Worm (Caenorhabditis elegans) whole organism, L3 larva: ENCODE data around the gene ngn-1.

ENCODE experiments used
- R02D3.7 ChIP-seq: fragments of 150-350 bp; optimal IDR thresholded peaks from 2 replicates; lab custom pipeline; 2014; ENCODE audit warnings: missing biosample characterization, missing genetic modification characterization
- ama-1 ChIP-seq: fragments of 150-350 bp; optimal IDR thresholded peaks from 2 replicates; lab custom pipeline; 2018
- ceh-28 ChIP-seq: fragments of 150-350 bp; optimal IDR thresholded peaks from 2 replicates; lab custom pipeline; 2014; ENCODE audit warnings: missing biosample characterization, missing genetic modification reagents, missing genetic modification characterization
- daf-12 ChIP-seq: fragments of 150-350 bp; optimal IDR thresholded peaks from 2 replicates; lab custom pipeline; 2014; ENCODE audit warnings: missing biosample characterization, missing genetic modification reagents, missing genetic modification characterization
- egl-5 ChIP-seq: fragments of 150-350 bp; optimal IDR thresholded peaks from 2 replicates; lab custom pipeline; 2017; ENCODE audit warnings: missing biosample characterization, missing genetic modification reagents, missing genetic modification characterization, inconsistent platforms
- elt-1 ChIP-seq: fragments of 150-350 bp; optimal IDR thresholded peaks from 2 replicates; lab custom pipeline; 2014; ENCODE audit warnings: missing biosample characterization, missing genetic modification characterization
- fkh-2 ChIP-seq: fragments of 150-350 bp; optimal IDR thresholded peaks from 2 replicates; lab custom pipeline; 2014; ENCODE audit warnings: missing biosample characterization, missing genetic modification reagents, missing genetic modification characterization
- fos-1 ChIP-seq: fragments of 150-350 bp; optimal IDR thresholded peaks from 2 replicates; lab custom pipeline; 2014; ENCODE audit warnings: missing biosample characterization, missing genetic modification characterization
- hmg-11 ChIP-seq: sonication (generic microtip); optimal IDR thresholded peaks from 2 replicates; lab custom pipeline; 2016; ENCODE audit warnings: missing genetic modification characterization, missing compliant biosample characterization
- lsy-12 ChIP-seq: sonication (generic microtip); optimal IDR thresholded peaks from 2 replicates; lab custom pipeline; 2016; ENCODE audit warnings: mild to moderate bottlenecking, missing genetic modification characterization, missing compliant biosample characterization
- mdl-1 ChIP-seq: fragments of 150-350 bp; optimal IDR thresholded peaks from 2 replicates; lab custom pipeline; 2014; ENCODE audit warnings: missing biosample characterization, missing genetic modification characterization
- mml-1 ChIP-seq: fragments of 150-350 bp; sonication (generic microtip); optimal IDR thresholded peaks from 3 replicates; lab custom pipeline; 2014; ENCODE audit warnings: missing biosample characterization, missing genetic modification characterization
- nhr-11 ChIP-seq: fragments of 150-350 bp; optimal IDR thresholded peaks from 2 replicates; lab custom pipeline; 2014; ENCODE audit warnings: missing biosample characterization, missing genetic modification characterization
- nhr-67 ChIP-seq: fragments of 150-350 bp; optimal IDR thresholded peaks from 2 replicates; lab custom pipeline; 2014; ENCODE audit warnings: missing biosample characterization, missing genetic modification characterization
- nhr-77 ChIP-seq: fragments of 150-350 bp; optimal IDR thresholded peaks from 2 replicates; lab custom pipeline; 2014; ENCODE audit warnings: missing biosample characterization, missing genetic modification characterization
- pha-4 ChIP-seq: fragments of 150-350 bp; optimal IDR thresholded peaks from 2 replicates; lab custom pipeline; 2014; ENCODE audit warnings: missing biosample characterization, missing genetic modification reagents, missing genetic modification characterization
- sea-2 ChIP-seq: fragments of 150-350 bp; sonication (generic microtip); optimal IDR thresholded peaks from 4 replicates; lab custom pipeline; 2014; ENCODE audit warnings: missing biosample characterization, missing genetic modification reagents, missing genetic modification characterization
- skn-1 ChIP-seq: fragments of 150-350 bp; optimal IDR thresholded peaks from 2 replicates; lab custom pipeline; 2014; ENCODE audit warnings: missing biosample characterization, missing genetic modification characterization
- tbx-2 ChIP-seq: sonication (generic microtip); optimal IDR thresholded peaks from 2 replicates; lab custom pipeline; 2016; ENCODE audit warnings: mild to moderate bottlenecking, missing genetic modification characterization, missing compliant biosample characterization
- unc-39 ChIP-seq: sonication (generic microtip); optimal IDR thresholded peaks from 4 replicates; lab custom pipeline; 2017; ENCODE audit warnings: missing biosample characterization, missing genetic modification characterization
- unc-62 ChIP-seq: fragments of 150-350 bp; sonication (generic microtip); optimal IDR thresholded peaks from 4 replicates; lab custom pipeline; 2014; ENCODE audit warnings: missing biosample characterization, missing genetic modification reagents, missing genetic modification characterization
- ztf-11 ChIP-seq: fragments of 150-350 bp; optimal IDR thresholded peaks from 2 replicates; lab custom pipeline; 2014; ENCODE audit warnings: missing biosample characterization, missing genetic modification characterization

Gene ngn-1

ce11 chrIV:2597417-2597816 is 30.7 kb downstream of the ngn-1 start, which contains the start of gene Y69A2AR.47:
Gene Y69A2AR.47, plus strand, starts transcription at chrIV:2597717.
- no peak for TF ChIP-seq mml-1 (tag; lab: Kevin White, UChicago)
- TF ChIP-seq skn-1 (tag; lab: Kevin White, UChicago), result no peak
- no peak for TF ChIP-seq tbx-2 (tag; lab: Kevin White, UChicago)
- TF ChIP-seq R02D3.7, result no peak
- no peak for TF ChIP-seq hmg-11 (tag; lab: Kevin White, UChicago)
- TF ChIP-seq elt-1 (tag; lab: Kevin White, UChicago), result no peak
- no peak for TF ChIP-seq fos-1 (tag; lab: Kevin White, UChicago)
- no peak for TF ChIP-seq lsy-12 (tag; lab: Kevin White, UChicago)
- no peak for TF ChIP-seq ama-1
- TF ChIP-seq ceh-28 (tag; lab: Kevin White, UChicago), result no peak
- no peak for TF ChIP-seq pha-4 (tag; lab: Kevin White, UChicago)
- no peak for TF ChIP-seq egl-5 (tag; lab: Kevin White, UChicago)
- no peak for TF ChIP-seq nhr-67
- TF ChIP-seq daf-12 (tag; lab: Kevin White, UChicago), result no peak
- no peak for TF ChIP-seq ztf-11 (tag; lab: Kevin White, UChicago)
- TF ChIP-seq nhr-11, result no peak
- no peak for TF ChIP-seq mdl-1 (tag; lab: Kevin White, UChicago)
- no peak for TF ChIP-seq unc-62

- no peak for TF ChIP-seq sea-2 (GFP tag; lab: Kevin White, UChicago)
- TF ChIP-seq R02D3.7, result no peak
- TF ChIP-seq ceh-28 (tag; lab: Kevin White, UChicago), result no peak
- no peak for TF ChIP-seq unc-39
- no peak for TF ChIP-seq mml-1 (tag; lab: Kevin White, UChicago)
- no peak for TF ChIP-seq nhr-77 (tag; lab: Kevin White, UChicago)
- TF ChIP-seq fkh-2 (tag; lab: Kevin White, UChicago), result no peak
Measured at ce11 chrIV:2581483-2581882, 46.6 kb downstream of the ngn-1 start, which contains the start of gene nhr-242. Gene nhr-242, minus strand, starts transcription at chrIV:2581583.
